Fruit fly (Drosophila melanogaster): ENCODE data around the gene Ilp8.

Ilp8 gene

dm6 chr3L:17045431-17046238, 13.8 kb upstream of the Ilp8 start, which contains the start of gene TpnC73F (continued):
- TF ChIP-seq CG12744 (GFP tag; optimal IDR thresholded peaks at IDR 0.05) (no peak), CG6689 (GFP tag; IDR thresholded peaks at IDR 0.05) (no peak), CG6175 (GFP tag; IDR thresholded peaks at IDR 0.05) (peak; percentile 59; the same call in 1 of the 3 replicates), bcd (GFP tag; optimal IDR thresholded peaks at IDR 0.05) (no peak), nerfin-2 (GFP tag; IDR thresholded peaks at IDR 0.05; ENCODE audit: partially characterized antibody) (no peak), CG42726 (GFP tag; IDR thresholded peaks at IDR 0.05; ENCODE audit: partially characterized antibody) (no peak), her (GFP tag; optimal IDR thresholded peaks at IDR 0.05) (no peak), CG18599 (GFP tag; optimal IDR thresholded peaks at IDR 0.05) (no peak), Dll (GFP tag; IDR thresholded peaks at IDR 0.05; ENCODE audit: partially characterized antibody) (no peak), Dad (GFP tag; optimal IDR thresholded peaks at IDR 0.05) (no peak), cas (GFP tag; IDR thresholded peaks at IDR 0.05) (no peak), CG10543 (GFP tag; optimal IDR thresholded peaks at IDR 0.05) (peak; percentile 95), crp (GFP tag; optimal IDR thresholded peaks at IDR 0.05) (no peak), sc (optimal IDR thresholded peaks at IDR 0.05) (no peak), sc (GFP tag; optimal IDR thresholded peaks at IDR 0.05) (no peak), Ptx1 (GFP tag; IDR thresholded peaks at IDR 0.05) (no peak), TFAM (GFP tag; optimal IDR thresholded peaks at IDR 0.05) (no peak), CG6813 (GFP tag; optimal IDR thresholded peaks at IDR 0.05) (no peak), CrebB (tag; optimal IDR thresholded peaks at IDR 0.05) (no peak), sd (tag; optimal IDR thresholded peaks at IDR 0.05) (peak; percentile 78), CG14441 (GFP tag; IDR thresholded peaks at IDR 0.05) (0 out of 2 replicates have a peak, but pooled peaks have one; percentile 23), CG1647 (GFP tag; optimal IDR thresholded peaks at IDR 0.05) (no peak), Sry-δ (GFP tag; optimal IDR thresholded peaks at IDR 0.05) (no peak), ham (GFP tag; IDR thresholded peaks at IDR 0.05) (no peak), pb (GFP tag; optimal IDR thresholded peaks at IDR 0.05) (no peak), CG12071 (GFP tag; optimal IDR thresholded peaks at IDR 0.05) (no peak), Deaf1 (tag; optimal IDR thresholded peaks at IDR 0.05) (peak; percentile 91), kah (GFP tag; optimal IDR thresholded peaks at IDR 0.05) (peak; percentile 51), NC2α (GFP tag; optimal IDR thresholded peaks at IDR 0.05) (no peak), Bgb (GFP tag; IDR thresholded peaks at IDR 0.05; ENCODE audit: partially characterized antibody) (0 out of 2 replicates have a peak, but pooled peaks have one; percentile 22), ro (GFP tag; IDR thresholded peaks at IDR 0.05) (no peak), crol (GFP tag; IDR thresholded peaks at IDR 0.05) (peak; percentile 59; the same call in 1 of the 2 replicates), toy (GFP tag; IDR thresholded peaks at IDR 0.05) (no peak), CG10654 (GFP tag; optimal IDR thresholded peaks at IDR 0.05) (no peak), row (GFP tag; IDR thresholded peaks at IDR 0.05) (no peak), CG2678 (tag; optimal IDR thresholded peaks at IDR 0.05) (no peak), CG12769 (tag; optimal IDR thresholded peaks at IDR 0.05) (peak; percentile 96), CG2199 (GFP tag; IDR thresholded peaks at IDR 0.05) (no peak), Lhr (GFP tag; optimal IDR thresholded peaks at IDR 0.05) (no peak), CG13894 (tag; optimal IDR thresholded peaks at IDR 0.05) (no peak), schlank (tag; optimal IDR thresholded peaks at IDR 0.05) (no peak), Awh (GFP tag; IDR thresholded peaks at IDR 0.05) (no peak), HmgZ (tag; optimal IDR thresholded peaks at IDR 0.05) (no peak), Nf-YC (tag; optimal IDR thresholded peaks at IDR 0.05) (no peak), trh (GFP tag; optimal IDR thresholded peaks at IDR 0.05) (no peak), CG12942 (GFP tag; optimal IDR thresholded peaks at IDR 0.05) (no peak), CG5180 (GFP tag; optimal IDR thresholded peaks at IDR 0.05) (no peak), CG6791 (GFP tag; IDR thresholded peaks at IDR 0.05; ENCODE audit: partially characterized antibody) (no peak), dan (GFP tag; IDR thresholded peaks at IDR 0.05) (no peak)
